Fruit fly (Drosophila melanogaster): ENCODE measurements around the gene Scsalpha1.

Scsalpha1 gene

dm6 chr3L:3772284-3772987 lies 41.6 kb upstream of the Scsalpha1 start (continued):
- TF ChIP-seq tup (GFP tag; optimal IDR thresholded peaks at IDR 0.05) (no peak), CG34422 (GFP tag; IDR thresholded peaks at IDR 0.05) (peak; percentile 43; the same call in 1 of the 3 replicates), Dll (GFP tag; IDR thresholded peaks at IDR 0.05; ENCODE audit: partially characterized antibody) (peak; percentile 60; the same call in 2 of the 4 replicates), CG12391 (tag; optimal IDR thresholded peaks at IDR 0.05) (peak; percentile 44), otp (GFP tag; IDR thresholded peaks at IDR 0.05) (peak; percentile 21; the same call in 1 of the 3 replicates), CHES-1-like (GFP tag; optimal IDR thresholded peaks at IDR 0.05) (no peak), gem (tag; optimal IDR thresholded peaks at IDR 0.05) (peak; percentile 50), CG7556 (GFP tag; optimal IDR thresholded peaks at IDR 0.05) (peak; percentile 9), slbo (GFP tag; IDR thresholded peaks at IDR 0.05) (peak; percentile 64; the same call in 1 of the 2 replicates), CG12659 (GFP tag; optimal IDR thresholded peaks at IDR 0.05) (peak; percentile 2), grau (tag; optimal IDR thresholded peaks at IDR 0.05) (peak; percentile 40), CG12769 (tag; optimal IDR thresholded peaks at IDR 0.05) (peak; percentile 23), E2f2 (GFP tag; IDR thresholded peaks at IDR 0.05) (peak; percentile 25; the same call in 1 of the 2 replicates), MBD-R2 (GFP tag; IDR thresholded peaks at IDR 0.05) (peak; percentile 12; the same call in 1 of the 2 replicates), Dek (tag; optimal IDR thresholded peaks at IDR 0.05) (peak; percentile 12), CG18764 (GFP tag; optimal IDR thresholded peaks at IDR 0.05) (no peak), p53 (GFP tag; optimal IDR thresholded peaks at IDR 0.05) (no peak), bab2 (GFP tag; optimal IDR thresholded peaks at IDR 0.05) (peak; percentile 22), mam (GFP tag; optimal IDR thresholded peaks at IDR 0.05) (peak; percentile 18), Optix (GFP tag; IDR thresholded peaks at IDR 0.05) (no peak), Med (GFP tag) (peak; percentile 86), HLH54F (GFP tag; optimal IDR thresholded peaks at IDR 0.05) (peak; percentile 5), CG3847 (GFP tag; IDR thresholded peaks at IDR 0.05) (peak; percentile 28; the same call in 1 of the 2 replicates), CG34224 (GFP tag; IDR thresholded peaks at IDR 0.05; ENCODE audit: partially characterized antibody) (peak; percentile 23; the same call in 1 of the 3 replicates), CG11504 (tag; optimal IDR thresholded peaks at IDR 0.05) (peak; percentile 52), dmrt99B (tag; optimal IDR thresholded peaks at IDR 0.05) (peak; percentile 6), lab (GFP tag; optimal IDR thresholded peaks at IDR 0.05) (peak; percentile 20), stc (GFP tag; IDR thresholded peaks at IDR 0.05) (peak; percentile 55; the same call in 1 of the 2 replicates), corto (GFP tag; optimal IDR thresholded peaks at IDR 0.05) (no peak), Pdp1 (GFP tag; optimal IDR thresholded peaks at IDR 0.05) (peak in 1 of 2 experiments; percentile 10), az2 (GFP tag; optimal IDR thresholded peaks at IDR 0.05) (peak; percentile 26), CG13287 (GFP tag; IDR thresholded peaks at IDR 0.05; ENCODE audit: partially characterized antibody) (peak; percentile 69), CG1603 (tag; optimal IDR thresholded peaks at IDR 0.05) (peak; percentile 21), NfI (GFP tag; optimal IDR thresholded peaks at IDR 0.05) (peak; percentile 44), CG9609 (GFP tag; optimal IDR thresholded peaks at IDR 0.05) (no peak), ap (GFP tag; IDR thresholded peaks at IDR 0.05) (no peak), ranshi (GFP tag; IDR thresholded peaks at IDR 0.05) (peak; percentile 33; the same call in 1 of the 2 replicates), CG2678 (tag; optimal IDR thresholded peaks at IDR 0.05) (peak; percentile 34), CG32532 (GFP tag; IDR thresholded peaks at IDR 0.05) (peak; percentile 51; the same call in 1 of the 2 replicates), hkb (optimal IDR thresholded peaks at IDR 0.05) (no peak), hkb (GFP tag; IDR thresholded peaks at IDR 0.05) (peak; percentile 44), CG7839 (tag; optimal IDR thresholded peaks at IDR 0.05) (peak; percentile 22), kay (GFP tag; optimal IDR thresholded peaks at IDR 0.05) (no peak), MESR4 (GFP tag; optimal IDR thresholded peaks at IDR 0.05) (no peak), CG8290 (GFP tag; optimal IDR thresholded peaks at IDR 0.05) (no peak), CG8290 (tag; optimal IDR thresholded peaks at IDR 0.05) (peak in 1 of 2 experiments; percentile 56), aop (GFP tag; IDR thresholded peaks at IDR 0.05) (no peak), Xrp1 (GFP tag; IDR thresholded peaks at IDR 0.05) (0 out of 2 replicates have a peak, but pooled peaks have one; percentile 23), CG2712 (tag; optimal IDR thresholded peaks at IDR 0.05) (no peak)

Data from whole organism, embryonic.